Worm (Caenorhabditis elegans) whole organism, midembryonic: ENCODE measurements around the gene oac-48.
"Not testable (repeated sequence)": the region's sequence is repeated elsewhere in the genome, so short reads cannot be mapped to it uniquely, and the experiment has no call there.

Experiments used
- klf-2 ChIP-seq: fragments of 200-800 bp; sonication (Bioruptor generic); conservative IDR thresholded peaks from 2 replicates; pipeline ENCODE4 v1.3.6; 2022; ENCODE audit warnings: missing genetic modification reagents, missing genetic modification characterization, missing compliant biosample characterization
- ztf-29 ChIP-seq: fragments of 200-800 bp; sonication (Bioruptor generic); IDR thresholded peaks from 2 replicates; pipeline ENCODE4 v1.3.6; 2022; ENCODE audit warnings: missing genetic modification reagents, missing genetic modification characterization, missing compliant biosample characterization

DNA sequence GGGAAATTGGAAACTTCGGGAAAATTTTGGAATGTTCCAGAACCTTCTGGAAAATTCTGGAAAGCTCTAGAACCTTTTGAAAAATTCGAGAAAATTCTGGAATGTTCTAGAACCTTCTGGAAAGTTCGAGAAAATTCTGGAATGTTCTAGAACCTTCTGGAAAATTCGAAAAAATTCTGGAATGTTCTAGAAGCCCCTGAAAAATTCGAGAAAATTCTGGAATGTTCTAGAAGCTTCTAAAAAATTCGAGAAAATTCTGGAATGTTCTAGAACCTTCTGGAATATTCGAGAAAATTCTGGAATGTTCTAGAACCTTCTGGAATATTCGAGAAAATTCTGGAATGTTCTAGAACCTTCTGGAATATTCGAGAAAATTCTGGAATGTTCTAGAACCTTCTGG lies 5.6 kb upstream of the oac-48 start:
- not testable (repeated sequence) for TF ChIP-seq klf-2, ztf-29 (GFP tag; lab: Robert Waterston, UW)
